Worm (Caenorhabditis elegans): ENCODE results near the gene wago-5.

- no peak for TF ChIP-seq unc-130 (GFP tag; optimal IDR thresholded peaks at IDR 0.05)
- no peak for TF ChIP-seq ceh-44 (GFP tag; IDR thresholded peaks at IDR 0.05)
- TF ChIP-seq ama-1 (optimal IDR thresholded peaks at IDR 0.05), result no peak
- TF ChIP-seq dve-1 (tag; optimal IDR thresholded peaks at IDR 0.05; ENCODE audit: insufficient read depth), result no peak
- no peak for TF ChIP-seq unc-62 (GFP tag; optimal IDR thresholded peaks at IDR 0.05 in 1 of 2)
- no peak for TF ChIP-seq unc-62 (tag; optimal IDR thresholded peaks at IDR 0.05)
- TF ChIP-seq T20F7.1 (GFP tag; optimal IDR thresholded peaks at IDR 0.05), result no peak
- no peak for TF ChIP-seq madf-9 (GFP tag; conservative IDR thresholded peaks at IDR 0.05)
- no peak for TF ChIP-seq vab-7 (GFP tag; IDR thresholded peaks at IDR 0.05)
- TF ChIP-seq lin-15B (tag; optimal IDR thresholded peaks at IDR 0.05), result no peak
- no peak for TF ChIP-seq dmd-6 (GFP tag; IDR thresholded peaks at IDR 0.05)
- no peak for TF ChIP-seq lin-13 (GFP tag; optimal IDR thresholded peaks at IDR 0.05)
- TF ChIP-seq jun-1 (tag; optimal IDR thresholded peaks at IDR 0.05), result no peak
- TF ChIP-seq ceh-82 (tag; optimal IDR thresholded peaks at IDR 0.05), result no peak
Observed at ce11 chrII:5835146-5835545, 19.9 kb upstream of the wago-5 start.

All from whole organism, L4 larva.